Worm (Caenorhabditis elegans) whole organism, dauer: ENCODE measurements around the gene F16H6.3.
"Not testable (repeated sequence)": the region's sequence is repeated elsewhere in the genome, so short reads cannot be mapped to it uniquely, and the experiment has no call there.

Source experiments
- unc-62 ChIP-seq: sonication (generic microtip); optimal IDR thresholded peaks from 2 replicates; lab custom pipeline; 2017; ENCODE audit warnings: missing biosample characterization, missing genetic modification reagents, missing genetic modification characterization

Gene F16H6.3

ce11 chrV:18198421-18198820 is 3.3 kb downstream of the F16H6.3 start, which contains the start of gene F16H6.4:
F16H6.4 (plus strand) TSS chrV:18198721.
- no peak for TF ChIP-seq unc-62 (GFP tag; lab: Kevin White, UChicago)

DNA sequence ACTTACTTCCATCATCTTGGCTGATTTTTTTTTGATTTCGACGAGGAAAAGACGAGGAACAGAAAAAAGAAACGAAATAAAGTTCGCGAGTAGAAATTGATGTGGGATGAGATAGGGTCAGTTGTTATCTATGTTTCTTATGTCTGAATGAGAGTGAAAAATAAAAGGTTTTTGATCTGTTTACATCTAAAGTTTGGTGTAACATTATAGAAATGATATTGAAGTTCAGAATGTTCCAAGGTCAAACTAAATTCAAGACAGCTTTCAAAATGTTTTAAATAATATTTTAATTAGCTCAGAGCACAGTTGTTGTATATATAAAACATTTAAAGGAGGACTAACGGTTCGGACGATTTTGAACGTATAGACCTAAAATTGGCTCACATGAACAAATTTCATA is 14.0 kb downstream of the F16H6.3 start, which contains the start of gene F16H6.7:
F16H6.7 (minus strand) TSS at position 101 of the 400 bp plus-strand sequence.
- no peak for TF ChIP-seq unc-62 (GFP tag; lab: Kevin White, UChicago)

ce11 chrV:18212848-18213247 is 17.7 kb downstream of the F16H6.3 start:
- TF ChIP-seq unc-62 (GFP tag; lab: Kevin White, UChicago) = no peak

DNA sequence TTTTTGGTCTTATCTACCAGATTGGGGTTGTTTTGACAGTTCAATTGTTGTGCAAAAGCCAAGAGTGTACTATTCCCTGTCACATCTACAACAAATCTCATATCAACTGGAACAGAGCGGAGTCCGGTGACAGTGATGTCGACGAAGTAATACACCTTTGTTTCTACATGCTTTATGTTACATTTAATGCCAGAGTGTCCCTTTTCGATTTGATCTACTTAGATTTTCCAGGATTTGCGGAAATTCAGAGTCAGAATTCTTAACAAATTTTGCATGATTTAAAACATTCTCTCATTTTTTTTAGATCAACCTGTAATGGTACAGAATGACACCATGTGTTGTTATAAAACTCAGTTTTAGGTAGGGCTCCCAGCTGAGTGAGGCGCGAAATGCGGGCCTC is 21.1 kb downstream of the F16H6.3 start, which contains the start of gene F16H6.8:
F16H6.8 (minus strand) TSS at position 101 of the 400 bp plus-strand sequence.
- TF ChIP-seq unc-62 (GFP tag; lab: Kevin White, UChicago) = not testable (repeated sequence)

DNA sequence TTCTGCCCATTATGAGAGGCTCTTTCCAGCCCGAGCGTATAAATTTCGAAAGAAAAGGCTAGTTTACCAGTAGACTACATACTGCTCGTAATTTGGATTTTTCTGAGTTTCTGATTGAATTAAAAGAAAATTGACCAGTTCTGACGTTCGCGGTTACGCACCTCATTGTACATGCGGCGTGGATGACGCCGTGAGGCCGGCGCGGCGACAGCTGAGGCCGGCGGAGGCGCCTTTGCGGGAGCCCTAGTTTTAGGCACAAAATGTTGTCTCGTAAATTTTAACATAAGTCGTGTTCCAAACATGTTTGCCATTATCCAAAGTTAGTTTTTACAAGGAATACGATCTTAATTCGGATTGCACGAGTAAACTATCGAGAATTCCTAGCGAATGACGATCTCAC is 21.7 kb downstream of the F16H6.3 start, which contains the start of gene F16H6.9:
F16H6.9 (plus strand) TSS at position 301 of the 400 bp plus-strand sequence.
- TF ChIP-seq unc-62 (GFP tag; lab: Kevin White, UChicago) = not testable (repeated sequence)

DNA sequence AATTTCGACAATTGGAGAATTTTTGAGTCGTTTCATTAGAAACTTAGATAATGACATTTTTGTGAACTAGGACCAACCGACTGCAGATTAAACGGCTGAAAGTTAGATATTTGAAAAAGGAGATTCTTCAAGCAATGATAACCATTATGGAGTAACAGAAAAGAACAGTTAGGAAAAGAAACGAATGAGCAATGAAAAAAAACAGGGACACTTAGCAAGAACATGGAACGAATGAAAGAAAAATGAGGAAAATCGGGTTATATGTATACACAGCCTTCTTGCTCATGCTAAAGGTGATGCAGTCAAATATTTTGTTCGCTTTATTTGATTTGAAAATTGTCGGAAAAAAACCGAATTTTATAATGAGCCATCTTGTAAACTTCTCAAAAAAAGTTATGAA is 29.2 kb downstream of the F16H6.3 start, which contains the start of gene F16H6.10:
F16H6.10 (minus strand) TSS at position 101 of the 400 bp plus-strand sequence.
- no peak for TF ChIP-seq unc-62 (GFP tag; lab: Kevin White, UChicago)

- TF ChIP-seq unc-62 (GFP tag; lab: Kevin White, UChicago) = no peak
Measured at ce11 chrV:18235808-18236207, 40.7 kb downstream of the F16H6.3 start.

ce11 chrV:18236714-18237288 is 41.7 kb downstream of the F16H6.3 start, which contains the start of gene R10E8.3:
R10E8.3 (minus strand) TSS chrV:18236764.
- TF ChIP-seq unc-62 (GFP tag; lab: Kevin White, UChicago) = no peak

DNA sequence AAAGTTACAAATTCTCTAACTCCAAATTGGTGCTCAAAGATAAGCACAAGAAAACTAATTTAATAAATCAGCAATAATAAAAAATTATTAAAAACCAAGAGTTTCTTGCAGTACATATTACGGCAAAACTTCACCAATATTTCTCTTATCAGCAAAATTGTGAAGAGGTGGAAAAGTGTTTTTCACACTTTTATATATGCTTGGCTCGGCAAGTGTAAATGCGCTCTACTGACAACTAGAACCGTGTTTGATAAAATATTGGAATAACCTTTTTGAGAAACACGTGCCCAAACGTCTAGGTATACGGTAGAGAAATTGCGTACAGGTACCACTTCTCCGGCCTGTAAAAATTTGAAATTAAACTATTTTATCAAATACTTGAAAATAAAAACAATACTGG is 46.2 kb downstream of the F16H6.3 start, which contains the start of gene R10E8.8:
R10E8.8 (minus strand) TSS at position 343 of the 400 bp plus-strand sequence.
- no peak for TF ChIP-seq unc-62 (GFP tag; lab: Kevin White, UChicago)

- no peak for TF ChIP-seq unc-62 (GFP tag; lab: Kevin White, UChicago)
Measured at ce11 chrV:18243227-18243626, 48.1 kb downstream of the F16H6.3 start.

DNA sequence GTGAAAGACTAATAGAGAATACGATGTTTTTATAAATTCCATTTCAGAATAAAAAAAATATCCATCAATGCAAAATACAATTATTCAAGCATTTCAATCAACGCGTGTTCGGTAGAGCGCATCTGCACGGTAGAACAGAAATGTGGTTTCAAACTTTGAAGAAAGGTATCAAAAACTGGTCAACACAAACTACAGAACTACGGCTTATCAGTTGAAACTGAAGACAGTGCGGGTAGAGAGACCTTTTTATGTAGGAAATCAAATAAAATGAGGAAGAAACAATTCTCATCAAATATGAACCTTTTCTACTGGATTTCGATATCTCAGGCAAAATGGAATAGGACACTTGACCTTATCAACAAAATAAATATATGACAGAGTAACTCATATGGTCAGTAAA is 49.3 kb downstream of the F16H6.3 start:
- no peak for TF ChIP-seq unc-62 (GFP tag; lab: Kevin White, UChicago)

- no peak for TF ChIP-seq unc-62 (GFP tag; lab: Kevin White, UChicago)
Measured at ce11 chrV:18246077-18246476, 51.0 kb downstream of the F16H6.3 start.
